Fruit fly (Drosophila melanogaster): ENCODE results near the gene CG34175.

- no peak for TF ChIP-seq psq (optimal IDR thresholded peaks at IDR 0.05)
- no peak for TF ChIP-seq Sin3A (optimal IDR thresholded peaks at IDR 0.05)
- no peak for TF ChIP-seq h (optimal IDR thresholded peaks at IDR 0.05)
Measured at dm6 chr2L:3444789-3445188, 47.0 kb downstream of the CG34175 start.
